Fruit fly (Drosophila melanogaster) whole organism, wandering third instar larva: ENCODE data around the gene CG7600.

Experiments used
- Myc ChIP-seq: fragments of >200 bp; optimal IDR thresholded peaks from 2 replicates; lab custom pipeline; 2017
- br ChIP-seq: fragments of 200-800 bp; sonication (Bioruptor generic); optimal IDR thresholded peaks from 2 replicates; lab custom pipeline; 2016; ENCODE audit warnings: missing biosample characterization, missing genetic modification characterization

- TF ChIP-seq Myc (lab: Kevin White, UChicago) (no peak), br (peak; percentile 54)
Observed at dm6 chr3L:11251721-11252423, 41.3 kb downstream of the CG7600 start, which contains the start of gene scyl.
